Worm (Caenorhabditis elegans) whole organism, early embryonic: ENCODE results near the gene H40L08.8.

Source experiments
- B0310.2 ChIP-seq: sonication (generic microtip); optimal IDR thresholded peaks from 2 replicates; lab custom pipeline; 2016; ENCODE audit warnings: mild to moderate bottlenecking, missing genetic modification characterization, missing compliant biosample characterization
- F13C5.2 ChIP-seq: sonication (generic microtip); optimal IDR thresholded peaks from 2 replicates; lab custom pipeline; 2017; ENCODE audit warnings: mild to moderate bottlenecking, missing genetic modification characterization, inconsistent platforms, missing compliant biosample characterization
- aly-1 ChIP-seq: sonication (generic microtip); optimal IDR thresholded peaks from 2 replicates; lab custom pipeline; 2016; ENCODE audit warnings: missing genetic modification characterization, missing compliant biosample characterization
- ama-1 ChIP-seq: fragments of 150-350 bp; optimal IDR thresholded peaks from 2 replicates; lab custom pipeline; 2014
- ceh-13 ChIP-seq: fragments of 200-800 bp; sonication (Bioruptor generic); optimal IDR thresholded peaks from 2 replicates; lab custom pipeline; 2018; ENCODE audit warnings: mild to moderate bottlenecking, missing genetic modification characterization, missing compliant biosample characterization
- ceh-36 ChIP-seq: sonication (generic microtip); optimal IDR thresholded peaks from 2 replicates; lab custom pipeline; 2016; ENCODE audit warnings: missing genetic modification characterization, inconsistent platforms, missing compliant biosample characterization
- ets-7 ChIP-seq: sonication (generic microtip); optimal IDR thresholded peaks from 2 replicates; lab custom pipeline; 2016; ENCODE audit warnings: missing genotype, missing genetic modification characterization, missing compliant biosample characterization
- flt-1 ChIP-seq: fragments of 200-800 bp; sonication (Bioruptor generic); IDR thresholded peaks from 2 replicates; pipeline ENCODE4 v1.3.6; 2022; ENCODE audit warnings: missing genetic modification characterization, missing compliant biosample characterization
- hmbx-1 ChIP-seq: sonication (generic microtip); optimal IDR thresholded peaks from 2 replicates; lab custom pipeline; 2016; ENCODE audit warnings: mild to moderate bottlenecking, missing genetic modification characterization, missing compliant biosample characterization
- hmg-4 ChIP-seq: fragments of 200-800 bp; sonication (Bioruptor generic); optimal IDR thresholded peaks from 2 replicates; lab custom pipeline; 2018; ENCODE audit warnings: mild to moderate bottlenecking, missing genetic modification characterization, missing compliant biosample characterization
- hnd-1 ChIP-seq: sonication (generic microtip); optimal IDR thresholded peaks from 2 replicates; lab custom pipeline; 2016; ENCODE audit warnings: missing genetic modification characterization, missing compliant biosample characterization
- pes-1 ChIP-seq: fragments of 200-800 bp; sonication (Bioruptor generic); IDR thresholded peaks from 2 replicates; pipeline ENCODE4 v1.3.6; 2022; ENCODE audit warnings: missing genetic modification reagents, missing genetic modification characterization, missing compliant biosample characterization
- scrt-1 ChIP-seq: fragments of 200-800 bp; sonication (Bioruptor generic); IDR thresholded peaks from 2 replicates; pipeline ENCODE4 v1.3.6; 2022; ENCODE audit warnings: missing genetic modification characterization, missing compliant biosample characterization
- sea-1 ChIP-seq: fragments of 200-800 bp; sonication (Bioruptor generic); conservative IDR thresholded peaks from 2 replicates; pipeline ENCODE4 v1.3.6; 2022; ENCODE audit warnings: missing genetic modification characterization, missing compliant biosample characterization
- tbx-11 ChIP-seq: fragments of 200-800 bp; sonication (Bioruptor generic); IDR thresholded peaks from 2 replicates; pipeline ENCODE4 v1.3.6; 2022; ENCODE audit warnings: missing genetic modification characterization, missing compliant biosample characterization
- tbx-37 ChIP-seq: fragments of 200-800 bp; sonication (Bioruptor generic); conservative IDR thresholded peaks from 2 replicates; pipeline ENCODE4 v1.3.6; 2022; ENCODE audit warnings: missing genetic modification reagents, missing genetic modification characterization, missing compliant biosample characterization
- tra-4 ChIP-seq: sonication (generic microtip); optimal IDR thresholded peaks from 2 replicates; lab custom pipeline; 2017; ENCODE audit warnings: missing genetic modification characterization, missing compliant biosample characterization

H40L08.8 gene

DNA sequence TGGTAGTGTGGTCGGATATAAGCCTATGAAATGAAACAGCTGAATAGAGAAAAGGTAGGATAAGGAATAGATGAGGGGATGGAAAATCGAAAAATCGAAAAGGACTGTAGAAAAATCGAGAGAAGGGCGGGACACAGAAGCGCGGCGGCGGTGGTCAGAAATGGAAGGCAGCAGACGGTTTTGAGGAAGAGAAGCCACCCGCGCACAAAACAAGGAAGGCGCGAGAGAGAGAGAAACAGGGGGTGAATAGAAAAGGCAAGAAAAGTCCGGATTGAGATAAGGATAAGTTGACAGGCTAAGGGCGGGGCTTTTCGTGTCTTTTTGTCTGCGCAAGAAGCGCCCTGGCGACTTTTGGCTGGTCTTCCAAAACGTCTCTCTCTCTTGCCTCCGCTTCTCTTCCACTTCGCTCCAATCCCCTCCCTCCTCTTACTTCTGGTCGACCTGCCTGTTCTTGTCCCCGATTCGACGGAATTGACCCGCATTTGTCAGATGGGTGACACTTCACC is 30.4 kb upstream of the H40L08.8 start, which contains the start of gene mlt-9:
mlt-9 (minus strand) TSS at position 51 of the 506 bp plus-strand sequence.
- TF ChIP-seq B0310.2 (tag; lab: Kevin White, UChicago) (no peak), aly-1 (tag; lab: Kevin White, UChicago) (peak; percentile 20), tbx-11 (no peak), hmg-4 (GFP tag; lab: Kevin White, UChicago) (no peak)

DNA sequence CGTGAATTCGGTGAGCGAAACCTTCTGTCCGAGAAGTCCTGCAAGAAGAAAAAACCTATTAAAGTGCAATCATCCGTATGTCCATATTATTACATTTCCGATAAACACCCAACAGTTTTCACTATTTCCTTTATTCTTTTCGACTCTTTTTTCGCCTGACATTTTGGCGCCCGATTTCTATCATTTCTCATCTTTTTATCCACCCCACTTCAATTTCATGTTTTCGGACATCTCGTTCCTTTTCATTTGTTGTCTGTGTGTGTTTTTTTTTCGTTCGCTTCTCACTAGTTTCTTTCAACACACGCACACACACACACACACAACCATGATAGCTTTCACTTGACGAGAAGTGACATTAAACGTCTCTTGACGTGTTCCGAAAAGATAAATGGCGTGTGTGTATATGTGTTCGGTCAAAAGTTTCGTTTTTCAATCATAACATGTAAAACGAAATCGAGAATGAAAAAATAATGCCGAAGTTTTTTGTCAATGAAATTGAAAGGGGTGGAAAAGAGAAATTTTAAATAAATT is 27.6 kb upstream of the H40L08.8 start:
- no peak for TF ChIP-seq pes-1
- no peak for TF ChIP-seq flt-1 (GFP tag; lab: Robert Waterston, UW)

DNA sequence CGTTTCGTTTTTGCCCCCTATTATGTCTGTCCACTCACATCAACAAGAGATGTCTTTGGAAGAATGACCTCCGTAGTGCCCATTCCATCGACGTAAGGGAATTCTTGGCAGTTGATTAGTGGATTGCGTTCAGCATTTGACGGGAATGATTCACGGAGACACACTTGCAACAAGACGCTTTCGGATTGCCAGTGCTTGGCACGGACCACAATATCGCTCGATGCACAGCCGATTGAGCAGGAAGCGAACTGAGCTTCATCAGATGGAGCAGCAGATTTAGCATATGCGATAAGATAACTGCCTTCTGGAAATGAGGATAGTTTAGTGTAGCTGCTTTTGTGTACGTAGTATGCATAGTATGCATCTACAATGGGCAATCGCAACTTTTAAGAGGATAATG is 26.0 kb upstream of the H40L08.8 start:
- TF ChIP-seq F13C5.2, result no peak
- TF ChIP-seq ceh-13, result no peak
- TF ChIP-seq flt-1 (GFP tag; lab: Robert Waterston, UW), result no peak
- no peak for TF ChIP-seq hmbx-1 (tag; lab: Kevin White, UChicago)
- no peak for TF ChIP-seq hnd-1
- TF ChIP-seq sea-1, result no peak
- no peak for TF ChIP-seq pes-1
- no peak for TF ChIP-seq B0310.2 (tag; lab: Kevin White, UChicago)
- no peak for TF ChIP-seq tbx-37 (GFP tag; lab: Robert Waterston, UW)
- no peak for TF ChIP-seq ceh-36 (tag; lab: Kevin White, UChicago)
- TF ChIP-seq scrt-1 (GFP tag; lab: Robert Waterston, UW), result no peak
- no peak for TF ChIP-seq tbx-11
- TF ChIP-seq ets-7, result no peak
- TF ChIP-seq aly-1 (tag; lab: Kevin White, UChicago), result no peak

DNA sequence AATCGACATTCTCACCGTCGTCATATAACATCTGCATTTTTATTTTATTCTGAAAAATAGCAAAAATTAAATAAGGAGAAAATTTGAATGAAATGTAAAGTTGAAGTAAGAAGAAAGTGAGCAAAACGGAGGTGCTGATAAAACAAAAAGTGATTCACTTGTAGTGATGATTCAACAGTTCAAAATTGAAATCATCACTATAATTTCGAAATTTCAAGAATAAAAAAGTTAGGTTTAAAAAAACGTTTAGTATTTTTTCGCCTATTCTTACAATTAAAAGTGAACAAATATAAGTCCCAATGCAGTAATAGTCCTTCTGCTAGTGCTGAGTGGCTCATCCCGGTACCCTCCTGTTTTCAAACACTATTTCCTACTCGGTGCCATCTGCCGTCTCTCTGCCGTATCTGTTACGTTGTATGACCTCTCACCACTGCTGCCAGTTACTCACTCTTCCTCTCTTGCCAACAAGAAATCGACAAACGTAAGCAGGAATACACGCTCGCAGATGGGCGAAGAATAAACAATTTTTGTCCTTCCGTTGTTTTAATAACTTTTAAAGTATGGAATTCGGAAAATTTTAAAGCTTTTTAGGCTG is 23.0 kb upstream of the H40L08.8 start, which contains the start of gene dhhc-1:
dhhc-1 (minus strand) TSS at position 51 of the 595 bp plus-strand sequence.
- no peak for TF ChIP-seq tbx-11
- TF ChIP-seq F13C5.2, result peak; percentile 28
- peak; percentile 45 for TF ChIP-seq hmg-4 (GFP tag; lab: Kevin White, UChicago)
- TF ChIP-seq pes-1, result no peak

DNA sequence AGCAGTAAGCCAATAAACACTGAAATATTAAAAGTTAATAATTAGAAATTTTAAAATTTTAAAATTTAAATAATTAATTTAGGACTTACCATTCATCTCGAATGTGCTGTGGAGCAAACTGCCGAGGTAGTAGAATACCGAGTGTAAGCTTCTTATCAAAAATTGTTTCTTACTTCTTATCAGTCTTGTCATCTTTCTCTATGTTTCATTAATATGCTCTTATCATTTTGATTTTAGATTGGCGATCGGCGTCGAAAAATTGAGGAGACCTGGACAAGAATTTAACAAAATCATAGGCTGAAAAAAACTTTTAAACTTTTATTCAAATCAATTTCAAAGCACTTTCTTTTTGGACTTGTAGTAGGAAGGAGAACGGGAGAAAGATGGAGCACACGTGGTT is 20.3 kb upstream of the H40L08.8 start, which contains the start of gene F09B12.3:
F09B12.3 (minus strand) TSS at position 192 of the 400 bp plus-strand sequence.
- TF ChIP-seq hmg-4 (GFP tag; lab: Kevin White, UChicago) (no peak), hnd-1 (no peak), aly-1 (tag; lab: Kevin White, UChicago) (no peak), flt-1 (GFP tag; lab: Robert Waterston, UW) (no peak), tbx-11 (no peak), scrt-1 (GFP tag; lab: Robert Waterston, UW) (no peak), ets-7 (no peak), sea-1 (no peak), hmbx-1 (tag; lab: Kevin White, UChicago) (no peak), pes-1 (no peak), B0310.2 (tag; lab: Kevin White, UChicago) (no peak), tbx-37 (GFP tag; lab: Robert Waterston, UW) (no peak), tra-4 (tag; lab: Kevin White, UChicago) (no peak), ceh-36 (tag; lab: Kevin White, UChicago) (no peak), ceh-13 (no peak), ama-1 (lab: Kevin White, UChicago) (no peak), F13C5.2 (no peak)

DNA sequence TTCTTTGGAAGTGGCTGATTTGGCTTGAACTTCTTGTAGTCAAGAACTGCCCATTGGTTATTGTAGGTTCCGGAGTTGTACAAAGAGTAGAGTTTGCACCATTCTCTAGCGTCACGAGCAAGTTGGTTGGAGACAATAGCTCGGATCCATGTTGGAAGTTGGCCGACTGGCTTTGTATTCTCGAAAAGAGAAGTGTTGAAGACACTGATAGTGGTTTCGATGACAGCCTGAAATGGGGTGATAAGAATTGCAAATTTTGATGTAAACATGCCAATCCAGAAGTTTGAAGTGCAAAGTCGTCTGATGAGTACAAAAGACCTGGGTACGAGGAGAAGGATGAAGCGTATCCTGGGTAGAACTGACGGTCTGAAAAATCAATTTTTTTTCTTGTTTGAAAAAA is 18.8 kb upstream of the H40L08.8 start:
- TF ChIP-seq flt-1 (GFP tag; lab: Robert Waterston, UW) (no peak), ama-1 (lab: Kevin White, UChicago) (no peak), hmbx-1 (tag; lab: Kevin White, UChicago) (no peak), F13C5.2 (no peak), ceh-13 (no peak), tra-4 (tag; lab: Kevin White, UChicago) (no peak), hmg-4 (GFP tag; lab: Kevin White, UChicago) (no peak), B0310.2 (tag; lab: Kevin White, UChicago) (no peak), ceh-36 (tag; lab: Kevin White, UChicago) (no peak), tbx-37 (GFP tag; lab: Robert Waterston, UW) (no peak)

DNA sequence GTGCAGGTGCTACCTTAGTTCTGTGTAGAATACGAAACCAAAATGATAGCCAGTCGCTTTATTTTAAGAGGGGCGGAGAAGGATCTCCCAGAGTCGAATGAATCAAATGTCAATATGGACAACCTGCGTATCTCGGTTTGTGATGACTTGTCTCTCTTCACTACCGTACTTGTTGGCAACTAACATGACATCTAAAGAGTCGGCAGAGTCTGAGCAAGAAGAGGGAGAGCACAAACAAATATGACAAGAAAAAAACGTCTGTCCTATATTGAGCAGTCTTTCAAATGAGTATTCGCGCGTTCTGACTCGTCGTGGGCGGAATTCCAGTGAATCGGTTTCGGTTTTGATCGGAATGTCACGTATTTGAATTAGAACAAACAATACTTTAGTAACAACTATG is 17.5 kb upstream of the H40L08.8 start, which contains the start of gene F09B12.7:
F09B12.7 (minus strand) TSS at position 101 of the 400 bp plus-strand sequence.
- no peak for TF ChIP-seq ceh-36 (tag; lab: Kevin White, UChicago)
- TF ChIP-seq pes-1, result no peak
- TF ChIP-seq tra-4 (tag; lab: Kevin White, UChicago), result no peak

DNA sequence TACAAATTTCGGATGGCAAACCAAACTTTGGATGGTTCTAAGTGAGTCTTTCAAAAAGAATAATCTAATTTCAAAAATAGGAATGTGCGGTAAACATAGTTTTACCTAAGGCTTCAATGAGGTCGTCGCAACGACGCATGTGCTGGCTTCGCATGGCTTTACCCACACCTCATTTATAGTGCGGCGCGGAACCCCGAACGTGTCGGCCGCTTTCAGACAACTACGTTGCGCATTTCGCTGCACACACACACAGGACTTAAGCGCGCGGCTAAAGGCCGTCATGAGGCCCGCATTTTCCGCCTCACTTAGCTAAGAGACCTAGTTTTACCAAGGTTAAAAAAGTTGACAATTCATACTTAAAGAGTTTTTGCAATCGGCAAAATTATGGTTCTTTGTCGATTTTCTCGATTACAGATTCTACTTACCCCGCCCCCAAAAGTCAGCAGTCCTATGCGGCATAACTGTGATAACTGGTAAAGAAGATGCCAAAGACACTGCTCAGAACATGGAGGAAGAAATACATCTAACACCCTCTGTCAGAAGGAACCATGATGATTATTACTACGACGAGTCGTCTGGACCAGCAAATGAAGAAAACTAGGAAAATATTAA is 15.4 kb upstream of the H40L08.8 start:
- TF ChIP-seq hmg-4 (GFP tag; lab: Kevin White, UChicago) (no peak), F13C5.2 (no peak), flt-1 (GFP tag; lab: Robert Waterston, UW) (no peak), B0310.2 (tag; lab: Kevin White, UChicago) (no peak), tra-4 (tag; lab: Kevin White, UChicago) (no peak), ets-7 (no peak), sea-1 (no peak), ama-1 (lab: Kevin White, UChicago) (no peak), tbx-37 (GFP tag; lab: Robert Waterston, UW) (no peak), pes-1 (no peak), tbx-11 (no peak), hnd-1 (no peak), hmbx-1 (tag; lab: Kevin White, UChicago) (no peak), ceh-13 (no peak), ceh-36 (tag; lab: Kevin White, UChicago) (no peak), scrt-1 (GFP tag; lab: Robert Waterston, UW) (no peak), aly-1 (tag; lab: Kevin White, UChicago) (no peak)
